Fruit fly (Drosophila melanogaster) whole organism, pupa: Measurements from ENCODE around the gene Pif1B.

Experiments used
- CG10348 ChIP-seq: fragments of 200-800 bp; sonication (Bioruptor generic); IDR thresholded peaks from 2 replicates; pipeline ENCODE4 v1.3.6; 2022; ENCODE audit warnings: missing biosample characterization, missing genetic modification characterization
- CG12605 ChIP-seq: fragments of 200-800 bp; sonication (Bioruptor generic); IDR thresholded peaks from 2 replicates; pipeline ENCODE4 v1.3.6; 2022; ENCODE audit warnings: missing biosample characterization, missing genetic modification characterization
- CG13204 ChIP-seq: fragments of 200-800 bp; sonication (Bioruptor generic); optimal IDR thresholded peaks from 2 replicates; lab custom pipeline; 2018; ENCODE audit warnings: missing biosample characterization, mild to moderate bottlenecking, missing genetic modification characterization, moderate library complexity
- CG14655 ChIP-seq: fragments of 200-800 bp; sonication (Bioruptor generic); optimal IDR thresholded peaks from 3 replicates; lab custom pipeline; 2017; ENCODE audit warnings: mild to moderate bottlenecking, missing biosample characterization, missing genetic modification reagents, missing genetic modification characterization
- CG15710 ChIP-seq: fragments of 200-800 bp; sonication (Bioruptor generic); optimal IDR thresholded peaks from 2 replicates; lab custom pipeline; 2018; ENCODE audit warnings: missing biosample characterization, mild to moderate bottlenecking, missing genetic modification characterization, moderate library complexity
- CG17806 ChIP-seq: fragments of 200-800 bp; sonication (Bioruptor generic); optimal IDR thresholded peaks from 2 replicates; lab custom pipeline; 2018; ENCODE audit warnings: missing biosample characterization, mild to moderate bottlenecking, missing genetic modification characterization, moderate library complexity
- CG32121 ChIP-seq: fragments of 200-800 bp; sonication (Bioruptor generic); IDR thresholded peaks from 2 replicates; pipeline ENCODE4 v1.3.6; 2022; ENCODE audit warnings: missing biosample characterization, missing genetic modification characterization
- CG34367 ChIP-seq: fragments of 200-800 bp; sonication (Bioruptor generic); optimal IDR thresholded peaks from 2 replicates; lab custom pipeline; 2018; ENCODE audit warnings: missing biosample characterization, mild to moderate bottlenecking, missing genetic modification characterization
- CG4496 ChIP-seq: fragments of 200-800 bp; sonication (Bioruptor generic); IDR thresholded peaks from 3 replicates; pipeline ENCODE4 v1.3.6; 2022; ENCODE audit warnings: missing biosample characterization, missing genetic modification characterization
- CG8159 ChIP-seq: fragments of 200-800 bp; sonication (Bioruptor generic); optimal IDR thresholded peaks from 3 replicates; lab custom pipeline; 2018; ENCODE audit warnings: missing biosample characterization, mild to moderate bottlenecking, missing genetic modification characterization, moderate library complexity
- CG8301 ChIP-seq: fragments of 200-800 bp; sonication (Bioruptor generic); optimal IDR thresholded peaks from 2 replicates; lab custom pipeline; 2018; ENCODE audit warnings: missing biosample characterization, mild to moderate bottlenecking, missing genetic modification characterization
- CG9948 ChIP-seq: fragments of 200-800 bp; sonication (Bioruptor generic); optimal IDR thresholded peaks from 2 replicates; lab custom pipeline; 2018; ENCODE audit warnings: missing biosample characterization, mild to moderate bottlenecking, missing genetic modification characterization, moderate library complexity
- D1 ChIP-seq: fragments of 200-800 bp; sonication (Bioruptor generic); optimal IDR thresholded peaks from 2 replicates; lab custom pipeline; 2018; ENCODE audit warnings: missing biosample characterization, mild to moderate bottlenecking, missing genetic modification characterization, moderate library complexity
- EcR ChIP-seq: fragments of 200-800 bp; sonication (Bioruptor generic); optimal IDR thresholded peaks from 3 replicates; lab custom pipeline; 2019; ENCODE audit warnings: missing biosample characterization, missing genetic modification characterization, mild to moderate bottlenecking, moderate library complexity, missing genetic modification reagents
- Ets98B ChIP-seq: fragments of 200-800 bp; sonication (Bioruptor generic); IDR thresholded peaks from 2 replicates; pipeline ENCODE4 v1.3.6; 2022; ENCODE audit warnings: missing biosample characterization, missing genetic modification characterization
- Pif1A ChIP-seq: fragments of 200-800 bp; sonication (Bioruptor generic); optimal IDR thresholded peaks from 3 replicates; lab custom pipeline; 2016; ENCODE audit warnings: missing biosample characterization, missing genetic modification characterization
- Pif1B ChIP-seq: fragments of 200-800 bp; sonication (Bioruptor generic); optimal IDR thresholded peaks from 3 replicates; lab custom pipeline; 2016; ENCODE audit warnings: missing biosample characterization, missing genetic modification characterization
- Snoo ChIP-seq: fragments of 200-800 bp; sonication (Bioruptor generic); optimal IDR thresholded peaks from 3 replicates; lab custom pipeline; 2017; ENCODE audit warnings: missing biosample characterization, mild to moderate bottlenecking, missing genetic modification characterization, inconsistent platforms
- fd96Ca ChIP-seq: fragments of 200-800 bp; sonication (Bioruptor generic); IDR thresholded peaks from 3 replicates; pipeline ENCODE4 v1.3.6; 2022; ENCODE audit warnings: missing biosample characterization, missing genetic modification characterization
- gl ChIP-seq: fragments of 200-800 bp; sonication (Bioruptor generic); optimal IDR thresholded peaks from 2 replicates; lab custom pipeline; 2018; ENCODE audit warnings: missing biosample characterization, mild to moderate bottlenecking, missing genetic modification characterization
- rn ChIP-seq: fragments of 200-800 bp; sonication (Bioruptor generic); IDR thresholded peaks from 2 replicates; pipeline ENCODE4 v1.3.6; 2022; ENCODE audit warnings: missing biosample characterization, missing genetic modification characterization

The Pif1B gene

dm6 chr3R:8806638-8807037, 5.7 kb upstream of the Pif1B start:
- TF ChIP-seq CG10348 = no peak
- TF ChIP-seq CG9948 (tag; lab: Kevin White, UChicago) = no peak
- no peak for TF ChIP-seq CG13204 (GFP tag; lab: Kevin White, UChicago)
- TF ChIP-seq CG12605 (GFP tag; lab: Robert Waterston, UW) = no peak
- TF ChIP-seq CG4496 (GFP tag; lab: Robert Waterston, UW) = no peak
- no peak for TF ChIP-seq Pif1A (GFP tag; lab: Kevin White, UChicago)
- TF ChIP-seq rn = no peak
- TF ChIP-seq Pif1B (GFP tag; lab: Kevin White, UChicago) = no peak
- TF ChIP-seq fd96Ca (GFP tag; lab: Robert Waterston, UW) = no peak
- TF ChIP-seq CG14655 (GFP tag; lab: Kevin White, UChicago) = no peak
- no peak for TF ChIP-seq EcR (GFP tag; lab: Kevin White, UChicago)
- TF ChIP-seq CG8159 (tag; lab: Kevin White, UChicago) = no peak
- TF ChIP-seq CG15710 = no peak
- TF ChIP-seq CG17806 (tag; lab: Kevin White, UChicago) = no peak
- no peak for TF ChIP-seq CG34367
- TF ChIP-seq D1 (tag; lab: Kevin White, UChicago) = no peak
- TF ChIP-seq CG32121 (GFP tag; lab: Robert Waterston, UW) = no peak
- TF ChIP-seq, all 21 proteins: peak for 0

DNA sequence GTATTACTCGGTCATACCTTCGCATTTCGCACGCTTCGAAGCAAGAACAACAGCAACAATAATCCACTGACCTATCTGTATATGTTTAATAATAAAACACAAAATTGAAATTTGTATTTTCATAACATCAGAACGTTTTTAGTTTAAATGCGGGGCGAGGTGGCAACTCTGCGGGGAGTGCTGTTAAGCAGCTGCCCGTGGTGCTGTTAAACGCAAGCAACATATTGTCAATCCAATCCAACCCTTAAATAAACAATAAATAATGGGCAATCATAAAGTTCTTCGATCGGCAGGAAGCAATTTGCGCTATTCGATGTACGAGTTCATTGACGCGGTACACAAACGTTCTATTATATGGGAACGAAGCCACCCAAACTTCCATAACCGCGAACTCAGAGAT, 5.1 kb upstream of the Pif1B start, which contains the start of gene hng2:
Gene hng2 (plus strand): TSS at position 219 of the 400 bp plus-strand sequence.
- no peak for TF ChIP-seq CG15710
- no peak for TF ChIP-seq gl (tag; lab: Kevin White, UChicago)
- TF ChIP-seq D1 (tag; lab: Kevin White, UChicago) = no peak
- no peak for TF ChIP-seq Pif1A (GFP tag; lab: Kevin White, UChicago)
- TF ChIP-seq CG12605 (GFP tag; lab: Robert Waterston, UW) = no peak
- TF ChIP-seq Snoo = no peak
- TF ChIP-seq fd96Ca (GFP tag; lab: Robert Waterston, UW) = no peak
- no peak for TF ChIP-seq CG8301 (tag; lab: Kevin White, UChicago)
- no peak for TF ChIP-seq Ets98B (GFP tag; lab: Robert Waterston, UW)
- no peak for TF ChIP-seq CG13204 (GFP tag; lab: Kevin White, UChicago)
- no peak for TF ChIP-seq CG9948 (tag; lab: Kevin White, UChicago)
- no peak for TF ChIP-seq Pif1B (GFP tag; lab: Kevin White, UChicago)
- TF ChIP-seq CG14655 (GFP tag; lab: Kevin White, UChicago) = no peak
- no peak for TF ChIP-seq rn
- no peak for TF ChIP-seq CG10348

DNA sequence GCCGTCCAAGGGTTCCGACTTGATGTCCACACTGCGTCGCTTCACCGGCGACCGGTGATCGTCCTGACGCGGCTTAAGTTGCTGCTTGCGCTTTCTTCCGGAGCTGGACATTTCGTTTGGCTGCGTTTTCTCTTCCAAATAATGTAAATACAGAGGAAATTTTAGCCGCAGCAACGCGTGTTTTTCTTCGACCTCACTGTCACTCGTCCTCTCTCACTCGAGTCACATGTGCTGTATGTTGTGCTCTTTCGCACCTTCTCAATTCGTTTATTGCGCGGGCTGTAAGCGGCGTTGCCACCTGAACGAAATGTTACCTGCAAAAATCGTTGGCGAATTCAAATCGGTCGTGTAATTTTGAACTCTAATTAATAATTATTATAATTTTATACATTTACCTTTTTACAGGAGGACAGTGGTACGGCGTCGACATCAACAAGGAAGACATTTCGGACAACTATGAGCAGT, 4.4 kb upstream of the Pif1B start, which contains the start of gene CG9839:
Gene CG9839 (minus strand): TSS at position 415 of the 465 bp plus-strand sequence.
- peak; percentile 16; the same call in 1 of the 2 replicates for TF ChIP-seq Ets98B (GFP tag; lab: Robert Waterston, UW)
- TF ChIP-seq CG17806 (tag; lab: Kevin White, UChicago) = no peak
- TF ChIP-seq, all 21 proteins: peak for 1

DNA sequence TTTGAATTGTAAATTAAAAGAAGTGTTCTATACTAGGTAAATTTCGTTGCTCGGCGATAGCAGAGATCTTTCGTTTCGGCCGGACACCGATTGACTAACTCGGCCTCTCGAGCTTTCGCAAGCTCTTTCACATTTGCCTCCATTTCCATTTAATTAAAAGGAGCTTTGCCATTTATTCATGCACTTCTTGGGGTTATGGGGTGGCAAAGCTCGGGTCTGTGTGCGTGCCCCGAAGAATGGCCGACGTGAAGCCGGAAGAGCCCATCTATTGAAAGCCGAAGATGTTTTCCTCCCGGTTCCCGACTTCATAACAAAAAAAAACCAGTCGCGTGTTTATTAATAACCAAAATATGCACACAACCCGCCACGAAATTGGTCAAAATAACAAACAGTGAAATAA, 1.1 kb downstream of the Pif1B start:
- TF ChIP-seq rn (no peak), CG9948 (tag; lab: Kevin White, UChicago) (no peak), CG8301 (tag; lab: Kevin White, UChicago) (no peak), CG4496 (GFP tag; lab: Robert Waterston, UW) (0 out of 3 replicates have a peak, but pooled peaks have one; percentile 25), CG12605 (GFP tag; lab: Robert Waterston, UW) (0 out of 2 replicates have a peak, but pooled peaks have one; percentile 22)
- TF ChIP-seq, all 21 proteins: peak for 2

DNA sequence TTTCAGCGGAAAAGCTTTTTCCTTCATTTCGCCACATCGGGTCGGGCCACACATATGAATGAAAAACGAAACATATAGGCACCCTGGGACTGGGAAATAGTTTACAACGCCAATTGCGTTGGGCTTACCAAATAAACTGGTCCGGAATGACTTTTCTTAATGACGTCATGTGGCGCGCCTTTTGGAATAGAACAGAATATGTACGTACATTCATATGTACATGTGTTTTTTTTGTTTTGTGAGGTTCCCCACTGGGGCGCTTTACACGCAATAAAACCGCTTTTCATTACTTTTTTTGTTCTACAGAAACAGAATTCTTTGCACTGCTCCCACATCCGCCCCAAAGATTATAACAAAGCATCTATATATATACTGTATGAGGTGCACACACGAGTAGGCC, 2.6 kb downstream of the Pif1B start:
- no peak for TF ChIP-seq CG14655 (GFP tag; lab: Kevin White, UChicago)
- no peak for TF ChIP-seq CG12605 (GFP tag; lab: Robert Waterston, UW)
- no peak for TF ChIP-seq CG4496 (GFP tag; lab: Robert Waterston, UW)
- no peak for TF ChIP-seq CG17806 (tag; lab: Kevin White, UChicago)
- no peak for TF ChIP-seq Ets98B (GFP tag; lab: Robert Waterston, UW)
- no peak for TF ChIP-seq Pif1B (GFP tag; lab: Kevin White, UChicago)

- TF ChIP-seq CG8301 (tag; lab: Kevin White, UChicago) (no peak), rn (no peak), CG34367 (no peak), Pif1B (GFP tag; lab: Kevin White, UChicago) (no peak), Ets98B (GFP tag; lab: Robert Waterston, UW) (no peak), Pif1A (GFP tag; lab: Kevin White, UChicago) (no peak), CG15710 (no peak), CG14655 (GFP tag; lab: Kevin White, UChicago) (no peak), fd96Ca (GFP tag; lab: Robert Waterston, UW) (no peak), EcR (GFP tag; lab: Kevin White, UChicago) (no peak), CG32121 (GFP tag; lab: Robert Waterston, UW) (no peak), CG8159 (tag; lab: Kevin White, UChicago) (no peak), CG12605 (GFP tag; lab: Robert Waterston, UW) (no peak)
Measured at dm6 chr3R:8794384-8794783, 6.6 kb downstream of the Pif1B start, which contains the start of gene Ir85a. Gene Ir85a, plus strand, starts transcription at chr3R:8794684.
